Worm (Caenorhabditis elegans): ENCODE measurements around the gene arcp-1.
A peak's percentile ranks its signal among the peaks of the same experiment; 100 is the strongest.

ce11 chrIII:3795933-3796332 lies 36.7 kb upstream of the arcp-1 start:
- no peak for TF ChIP-seq unc-130 (GFP tag; optimal IDR thresholded peaks at IDR 0.05)
- TF ChIP-seq unc-62 (GFP tag; optimal IDR thresholded peaks at IDR 0.05 in 1 of 2): peak in 1 of 2 experiments; percentile 34
- no peak for TF ChIP-seq unc-62 (tag; optimal IDR thresholded peaks at IDR 0.05)
- TF ChIP-seq duxl-1 (tag; optimal IDR thresholded peaks at IDR 0.05; ENCODE audit: poor library complexity): no peak
- TF ChIP-seq ZK546.5 (tag; optimal IDR thresholded peaks at IDR 0.05): no peak
- no peak for TF ChIP-seq attf-4 (tag; optimal IDR thresholded peaks at IDR 0.05)
- TF ChIP-seq lin-1 (GFP tag; IDR thresholded peaks at IDR 0.05): no peak
- no peak for TF ChIP-seq lin-13 (GFP tag; optimal IDR thresholded peaks at IDR 0.05)
- TF ChIP-seq daf-19 (GFP tag; conservative IDR thresholded peaks at IDR 0.05): no peak

Data from whole organism, L4 larva.